Worm (Caenorhabditis elegans): Measurements from ENCODE around the gene clc-9.

- TF ChIP-seq ztf-11 (tag; optimal IDR thresholded peaks at IDR 0.05): no peak
- peak; percentile 80 for TF ChIP-seq unc-62 (GFP tag; optimal IDR thresholded peaks at IDR 0.05)
- no peak for TF ChIP-seq pha-4 (tag; optimal IDR thresholded peaks at IDR 0.05)
- TF ChIP-seq ceh-39 (tag; optimal IDR thresholded peaks at IDR 0.05): no peak
- TF ChIP-seq lin-13 (tag; optimal IDR thresholded peaks at IDR 0.05): no peak
- TF ChIP-seq nhr-237 (tag; optimal IDR thresholded peaks at IDR 0.05): no peak
- no peak for TF ChIP-seq elt-3 (tag; optimal IDR thresholded peaks at IDR 0.05)
- TF ChIP-seq nhr-28 (tag; optimal IDR thresholded peaks at IDR 0.05): no peak
These were observed 48.8 kb upstream of the clc-9 start, which contains the start of gene ttr-16 for ce11 chrIV:11063962-11064361.

Data from whole organism, mixed stage, embryonic.